Worm (Caenorhabditis elegans) whole organism, L3 larva: ENCODE results near the gene aqp-5.
A peak's percentile ranks its signal among the peaks of the same experiment; 100 is the strongest.

Source experiments
- R02D3.7 ChIP-seq: fragments of 150-350 bp; optimal IDR thresholded peaks from 2 replicates; lab custom pipeline; 2014; ENCODE audit warnings: missing biosample characterization, missing genetic modification characterization
- ZK546.5 ChIP-seq: sonication (generic microtip); optimal IDR thresholded peaks from 2 replicates; lab custom pipeline; 2017; ENCODE audit warnings: missing biosample characterization, missing genetic modification characterization
- aly-2 ChIP-seq: fragments of 150-350 bp; optimal IDR thresholded peaks from 2 replicates; lab custom pipeline; 2014; ENCODE audit warnings: missing biosample characterization, missing genetic modification characterization
- ceh-16 ChIP-seq: sonication (generic microtip); optimal IDR thresholded peaks from 2 replicates; lab custom pipeline; 2017; ENCODE audit warnings: missing biosample characterization, missing genetic modification characterization
- ceh-28 ChIP-seq: fragments of 150-350 bp; optimal IDR thresholded peaks from 2 replicates; lab custom pipeline; 2014; ENCODE audit warnings: missing biosample characterization, missing genetic modification reagents, missing genetic modification characterization
- ceh-82 ChIP-seq: fragments of 150-350 bp; optimal IDR thresholded peaks from 2 replicates; lab custom pipeline; 2014; ENCODE audit warnings: missing biosample characterization, missing genetic modification characterization
- daf-12 ChIP-seq: fragments of 150-350 bp; optimal IDR thresholded peaks from 2 replicates; lab custom pipeline; 2014; ENCODE audit warnings: missing biosample characterization, missing genetic modification reagents, missing genetic modification characterization
- egl-27 ChIP-seq: sonication (generic microtip); optimal IDR thresholded peaks from 4 replicates; lab custom pipeline; 2017; ENCODE audit warnings: missing biosample characterization, missing genetic modification reagents, missing genetic modification characterization
- egl-5 ChIP-seq: fragments of 150-350 bp; optimal IDR thresholded peaks from 2 replicates; lab custom pipeline; 2017; ENCODE audit warnings: missing biosample characterization, missing genetic modification reagents, missing genetic modification characterization, inconsistent platforms
- elt-2 ChIP-seq: sonication (generic microtip); optimal IDR thresholded peaks from 2 replicates; lab custom pipeline; 2016; ENCODE audit warnings: missing genetic modification reagents, mild to moderate bottlenecking, missing genetic modification characterization, missing compliant biosample characterization
- elt-3 ChIP-seq, 3 experiments: fragments of 150-350 bp in 1 of 3; sonication (generic microtip) in 2 of 3; optimal IDR thresholded peaks; 2 replicates in 2 of 3; 4 replicates in 1 of 3; lab custom pipeline; 2014 to 2017; ENCODE audit warnings: missing biosample characterization in 3 of 3, missing genetic modification characterization in 3 of 3
- eor-1 ChIP-seq, 2 experiments: fragments of 150-350 bp; optimal IDR thresholded peaks; 2 replicates each; lab custom pipeline; 2014 to 2018; ENCODE audit warnings: missing biosample characterization in 2 of 2, missing genetic modification characterization in 2 of 2
- fkh-10 ChIP-seq: sonication (generic microtip); optimal IDR thresholded peaks from 2 replicates; lab custom pipeline; 2017; ENCODE audit warnings: missing biosample characterization, missing genetic modification reagents, missing genetic modification characterization
- fkh-2 ChIP-seq: fragments of 150-350 bp; optimal IDR thresholded peaks from 2 replicates; lab custom pipeline; 2014; ENCODE audit warnings: missing biosample characterization, missing genetic modification reagents, missing genetic modification characterization
- hmg-11 ChIP-seq: sonication (generic microtip); optimal IDR thresholded peaks from 2 replicates; lab custom pipeline; 2016; ENCODE audit warnings: missing genetic modification characterization, missing compliant biosample characterization
- jun-1 ChIP-seq: fragments of 150-350 bp; optimal IDR thresholded peaks from 2 replicates; lab custom pipeline; 2014; ENCODE audit warnings: missing biosample characterization, missing genetic modification reagents, missing genetic modification characterization
- lin-15B ChIP-seq: fragments of 150-350 bp; optimal IDR thresholded peaks from 2 replicates; lab custom pipeline; 2014; ENCODE audit warnings: missing biosample characterization, missing genetic modification characterization
- lin-39 ChIP-seq: fragments of 150-350 bp; optimal IDR thresholded peaks from 2 replicates; lab custom pipeline; 2018; ENCODE audit warnings: missing biosample characterization, missing genetic modification reagents, missing genetic modification characterization
- lsy-12 ChIP-seq: sonication (generic microtip); optimal IDR thresholded peaks from 2 replicates; lab custom pipeline; 2016; ENCODE audit warnings: mild to moderate bottlenecking, missing genetic modification characterization, missing compliant biosample characterization
- mdl-1 ChIP-seq: fragments of 150-350 bp; optimal IDR thresholded peaks from 2 replicates; lab custom pipeline; 2014; ENCODE audit warnings: missing biosample characterization, missing genetic modification characterization
- nhr-11 ChIP-seq: fragments of 150-350 bp; optimal IDR thresholded peaks from 2 replicates; lab custom pipeline; 2014; ENCODE audit warnings: missing biosample characterization, missing genetic modification characterization
- nhr-23 ChIP-seq: fragments of 150-350 bp; optimal IDR thresholded peaks from 2 replicates; lab custom pipeline; 2014; ENCODE audit warnings: missing biosample characterization, missing genetic modification reagents, missing genetic modification characterization
- nhr-28 ChIP-seq: fragments of 150-350 bp; optimal IDR thresholded peaks from 2 replicates; lab custom pipeline; 2014; ENCODE audit warnings: missing biosample characterization, missing genetic modification characterization
- nhr-43 ChIP-seq: sonication (generic microtip); optimal IDR thresholded peaks from 2 replicates; lab custom pipeline; 2016; ENCODE audit warnings: mild to moderate bottlenecking, missing genetic modification characterization, missing compliant biosample characterization; ENCODE audit not compliant: poor library complexity, severe bottlenecking
- nhr-67 ChIP-seq: fragments of 150-350 bp; optimal IDR thresholded peaks from 2 replicates; lab custom pipeline; 2014; ENCODE audit warnings: missing biosample characterization, missing genetic modification characterization
- nhr-76 ChIP-seq: fragments of 150-350 bp; sonication (generic microtip); optimal IDR thresholded peaks from 5 replicates; lab custom pipeline; 2014; ENCODE audit warnings: missing biosample characterization, missing genetic modification characterization
- sea-2 ChIP-seq: fragments of 150-350 bp; sonication (generic microtip); optimal IDR thresholded peaks from 4 replicates; lab custom pipeline; 2014; ENCODE audit warnings: missing biosample characterization, missing genetic modification reagents, missing genetic modification characterization
- skn-1 ChIP-seq: fragments of 150-350 bp; optimal IDR thresholded peaks from 2 replicates; lab custom pipeline; 2014; ENCODE audit warnings: missing biosample characterization, missing genetic modification characterization
- tbx-2 ChIP-seq: sonication (generic microtip); optimal IDR thresholded peaks from 2 replicates; lab custom pipeline; 2016; ENCODE audit warnings: mild to moderate bottlenecking, missing genetic modification characterization, missing compliant biosample characterization
- unc-39 ChIP-seq: sonication (generic microtip); optimal IDR thresholded peaks from 4 replicates; lab custom pipeline; 2017; ENCODE audit warnings: missing biosample characterization, missing genetic modification characterization
- unc-62 ChIP-seq: fragments of 150-350 bp; sonication (generic microtip); optimal IDR thresholded peaks from 4 replicates; lab custom pipeline; 2014; ENCODE audit warnings: missing biosample characterization, missing genetic modification reagents, missing genetic modification characterization
- zag-1 ChIP-seq: fragments of 150-350 bp; optimal IDR thresholded peaks from 2 replicates; lab custom pipeline; 2014; ENCODE audit warnings: missing biosample characterization, missing genetic modification characterization
- ztf-11 ChIP-seq: fragments of 150-350 bp; optimal IDR thresholded peaks from 2 replicates; lab custom pipeline; 2014; ENCODE audit warnings: missing biosample characterization, missing genetic modification characterization
- ztf-4 ChIP-seq: fragments of 150-350 bp; optimal IDR thresholded peaks from 2 replicates; lab custom pipeline; 2014; ENCODE audit warnings: missing biosample characterization, missing genetic modification characterization

aqp-5 gene

ce11 chrV:10503011-10503410 is 11.5 kb downstream of the aqp-5 start, which contains the start of gene C35A5.11:
TSS of gene C35A5.11 (minus strand) at chrV:10503111.
- TF ChIP-seq nhr-23 (tag; lab: Kevin White, UChicago) (peak; percentile 45), lin-39 (tag; lab: Kevin White, UChicago) (no peak)

ce11 chrV:10503893-10504292 is 12.3 kb downstream of the aqp-5 start, which contains the start of gene C35A5.10:
TSS of gene C35A5.10 (plus strand) at chrV:10504193.
- TF ChIP-seq ZK546.5 (tag; lab: Kevin White, UChicago) (no peak), nhr-28 (tag; lab: Kevin White, UChicago) (no peak)

ce11 chrV:10505553-10505952 is 14.0 kb downstream of the aqp-5 start, which contains the start of gene C35A5.5:
TSS of gene C35A5.5 (plus strand) at chrV:10505853.
- TF ChIP-seq fkh-10 (GFP tag; lab: Kevin White, UChicago): no peak
- no peak for TF ChIP-seq zag-1 (tag; lab: Kevin White, UChicago)
- TF ChIP-seq nhr-67 (tag; lab: Kevin White, UChicago): no peak
- TF ChIP-seq ZK546.5 (tag; lab: Kevin White, UChicago): no peak
- no peak for TF ChIP-seq nhr-43
- TF ChIP-seq jun-1 (tag; lab: Kevin White, UChicago): no peak
- no peak for TF ChIP-seq unc-62 (GFP tag; lab: Kevin White, UChicago)
- no peak for TF ChIP-seq fkh-2 (tag; lab: Kevin White, UChicago)
- TF ChIP-seq sea-2 (GFP tag; lab: Kevin White, UChicago): no peak
- no peak for TF ChIP-seq tbx-2 (tag; lab: Kevin White, UChicago)
- no peak for TF ChIP-seq daf-12 (tag; lab: Kevin White, UChicago)
- no peak for TF ChIP-seq nhr-23 (tag; lab: Kevin White, UChicago)
- TF ChIP-seq skn-1: no peak
- TF ChIP-seq elt-3 (tag; optimal IDR thresholded peaks at IDR 0.05; lab: Kevin White, UChicago): no peak
- no peak for TF ChIP-seq ceh-82 (tag; lab: Kevin White, UChicago)
- TF ChIP-seq, all 47 proteins: peak for 0

- no peak for TF ChIP-seq nhr-11
- TF ChIP-seq jun-1 (tag; lab: Kevin White, UChicago): no peak
- no peak for TF ChIP-seq daf-12 (tag; lab: Kevin White, UChicago)
- no peak for TF ChIP-seq unc-39 (tag; lab: Kevin White, UChicago)
- TF ChIP-seq elt-2: no peak
- TF ChIP-seq nhr-76 (tag; lab: Kevin White, UChicago): no peak
- TF ChIP-seq hmg-11 (tag; lab: Kevin White, UChicago): no peak
- no peak for TF ChIP-seq ceh-28 (tag; lab: Kevin White, UChicago)
- no peak for TF ChIP-seq skn-1
- no peak for TF ChIP-seq R02D3.7 (tag; lab: Kevin White, UChicago)
- TF ChIP-seq lsy-12 (tag; lab: Kevin White, UChicago): no peak
- TF ChIP-seq eor-1 (tag; optimal IDR thresholded peaks at IDR 0.05; lab: Kevin White, UChicago): no peak
- TF ChIP-seq ceh-16 (tag; lab: Kevin White, UChicago): no peak
- no peak for TF ChIP-seq ztf-4
- no peak for TF ChIP-seq mdl-1 (tag; lab: Kevin White, UChicago)
- no peak for TF ChIP-seq nhr-28 (tag; lab: Kevin White, UChicago)
- no peak for TF ChIP-seq nhr-67 (tag; lab: Kevin White, UChicago)
- TF ChIP-seq aly-2 (tag; lab: Kevin White, UChicago): no peak
Measured at ce11 chrV:10508855-10509254, 17.3 kb downstream of the aqp-5 start, which contains the start of gene C35A5.6. TSS of gene C35A5.6 (plus strand) at chrV:10509137.

ce11 chrV:10514271-10514670 is 22.7 kb downstream of the aqp-5 start, which contains the start of gene dmsr-8:
TSS of gene dmsr-8 (minus strand) at chrV:10514371.
- TF ChIP-seq jun-1 (tag; lab: Kevin White, UChicago) (no peak), elt-3 (tag; optimal IDR thresholded peaks at IDR 0.05; lab: Kevin White, UChicago) (no peak), ztf-11 (no peak), tbx-2 (tag; lab: Kevin White, UChicago) (no peak), nhr-76 (tag; lab: Kevin White, UChicago) (no peak)

- TF ChIP-seq nhr-43 (no peak), lin-15B (no peak), egl-27 (tag; lab: Kevin White, UChicago) (no peak), eor-1 (tag; optimal IDR thresholded peaks at IDR 0.05; lab: Kevin White, UChicago) (no peak), daf-12 (tag; lab: Kevin White, UChicago) (no peak), fkh-10 (GFP tag; lab: Kevin White, UChicago) (peak; percentile 53), unc-62 (GFP tag; lab: Kevin White, UChicago) (no peak), egl-5 (tag; lab: Kevin White, UChicago) (no peak)
- TF ChIP-seq, all 47 proteins: peak for 1
Measured at ce11 chrV:10516702-10517101, 25.2 kb downstream of the aqp-5 start.
